Fruit fly (Drosophila melanogaster): ENCODE data around the gene CG16704.

- TF ChIP-seq sv (GFP tag; optimal IDR thresholded peaks at IDR 0.05) = no peak
- TF ChIP-seq usp (GFP tag; optimal IDR thresholded peaks at IDR 0.05) = no peak
- no peak for TF ChIP-seq Vsx2 (GFP tag; optimal IDR thresholded peaks at IDR 0.05; ENCODE audit: partially characterized antibody)
- TF ChIP-seq jim (GFP tag; optimal IDR thresholded peaks at IDR 0.05) = no peak
- no peak for TF ChIP-seq rgr (GFP tag; optimal IDR thresholded peaks at IDR 0.05)
- no peak for TF ChIP-seq Hr83 (GFP tag; optimal IDR thresholded peaks at IDR 0.05; ENCODE audit: poor library complexity, severe bottlenecking)
- no peak for TF ChIP-seq OdsH (GFP tag; optimal IDR thresholded peaks at IDR 0.05)
- no peak for TF ChIP-seq HLH106 (tag; optimal IDR thresholded peaks at IDR 0.05)
- TF ChIP-seq CG9705 (GFP tag; optimal IDR thresholded peaks at IDR 0.05) = no peak
- TF ChIP-seq lola (GFP tag; optimal IDR thresholded peaks at IDR 0.05) = no peak
- TF ChIP-seq br (GFP tag; optimal IDR thresholded peaks at IDR 0.05) = no peak
- no peak for TF ChIP-seq Myc (optimal IDR thresholded peaks at IDR 0.05)
- no peak for TF ChIP-seq dl (GFP tag; optimal IDR thresholded peaks at IDR 0.05; ENCODE audit: insufficient read depth in 1 of 2, partially characterized antibody in 2 of 2)
Measured at dm6 chr2L:3675770-3676169, 16.6 kb downstream of the CG16704 start.
